Fruit fly (Drosophila melanogaster): ENCODE measurements around the gene Ugt35B1.

The Ugt35B1 gene

DNA sequence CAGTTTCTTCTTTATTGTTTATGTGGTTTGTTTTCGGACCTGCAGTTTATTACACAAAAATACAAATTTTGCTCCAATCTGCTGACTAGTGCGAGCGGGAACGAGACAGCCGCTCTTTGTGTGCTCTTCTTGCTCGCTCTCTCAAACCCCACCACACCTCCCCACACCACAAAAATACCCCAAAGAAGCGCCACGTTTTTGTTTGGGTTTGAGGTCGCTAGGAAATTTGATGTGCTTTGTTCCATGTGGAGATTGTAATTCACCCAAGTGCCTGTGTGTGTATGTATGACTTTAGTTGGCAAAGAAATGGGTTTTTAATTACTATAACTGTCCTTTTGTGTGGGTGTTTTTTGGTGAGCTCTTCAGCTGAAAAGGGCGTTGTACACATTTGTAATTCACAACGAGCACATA lies 28.0 kb upstream of the Ugt35B1 start (continued):
- TF ChIP-seq Hmx (GFP tag; optimal IDR thresholded peaks at IDR 0.05) (no peak), Scr (GFP tag; IDR thresholded peaks at IDR 0.05; ENCODE audit: partially characterized antibody) (no peak), CG9215 (GFP tag; IDR thresholded peaks at IDR 0.05) (no peak), CG8924 (tag; optimal IDR thresholded peaks at IDR 0.05) (no peak), CG10543 (GFP tag; optimal IDR thresholded peaks at IDR 0.05) (peak; percentile 54), Hr78 (GFP tag; optimal IDR thresholded peaks at IDR 0.05) (no peak), scrt (GFP tag; optimal IDR thresholded peaks at IDR 0.05) (peak; percentile 56), caup (GFP tag; optimal IDR thresholded peaks at IDR 0.05; ENCODE audit: severe bottlenecking) (peak; percentile 38), CG8281 (tag; optimal IDR thresholded peaks at IDR 0.05) (no peak), Six4 (GFP tag; optimal IDR thresholded peaks at IDR 0.05) (no peak), jigr1 (GFP tag; IDR thresholded peaks at IDR 0.05) (no peak), lab (GFP tag; optimal IDR thresholded peaks at IDR 0.05) (peak; percentile 45), CG17186 (GFP tag; optimal IDR thresholded peaks at IDR 0.05) (no peak), CG10267 (tag; optimal IDR thresholded peaks at IDR 0.05) (no peak), bowl (GFP tag; IDR thresholded peaks at IDR 0.05) (no peak), CG8089 (GFP tag; optimal IDR thresholded peaks at IDR 0.05) (no peak), kah (GFP tag; optimal IDR thresholded peaks at IDR 0.05) (no peak), Spps (tag; optimal IDR thresholded peaks at IDR 0.05) (no peak), tio (GFP tag; optimal IDR thresholded peaks at IDR 0.05) (no peak), vvl (GFP tag; IDR thresholded peaks at IDR 0.05) (peak; percentile 46; the same call in 1 of the 2 replicates), CG34376 (GFP tag; optimal IDR thresholded peaks at IDR 0.05) (peak; percentile 36), rib (GFP tag; IDR thresholded peaks at IDR 0.05) (peak; percentile 52; the same call in 1 of the 2 replicates), fru (optimal IDR thresholded peaks at IDR 0.05) (no peak), CG7928 (GFP tag; optimal IDR thresholded peaks at IDR 0.05) (no peak), gsb-n (tag; optimal IDR thresholded peaks at IDR 0.05) (no peak), nmo (GFP tag; optimal IDR thresholded peaks at IDR 0.05) (no peak), Usf (GFP tag; optimal IDR thresholded peaks at IDR 0.05) (no peak), CG2116 (GFP tag; optimal IDR thresholded peaks at IDR 0.05) (no peak), CG2889 (GFP tag; IDR thresholded peaks at IDR 0.05) (no peak), tap (tag; optimal IDR thresholded peaks at IDR 0.05) (no peak), CG14710 (tag; optimal IDR thresholded peaks at IDR 0.05) (no peak), mirr (GFP tag; optimal IDR thresholded peaks at IDR 0.05) (peak; percentile 31), Rfx (GFP tag; IDR thresholded peaks at IDR 0.05) (peak; percentile 44; the same call in 1 of the 2 replicates), jing (GFP tag; optimal IDR thresholded peaks at IDR 0.05) (no peak), fu2 (GFP tag; optimal IDR thresholded peaks at IDR 0.05) (no peak), Fer1 (GFP tag; optimal IDR thresholded peaks at IDR 0.05) (no peak), sima (GFP tag; optimal IDR thresholded peaks at IDR 0.05) (no peak), CG9932 (GFP tag; IDR thresholded peaks at IDR 0.05) (no peak), MESR4 (GFP tag; optimal IDR thresholded peaks at IDR 0.05) (no peak), CG16815 (GFP tag; optimal IDR thresholded peaks at IDR 0.05) (no peak), HLH4C (GFP tag; IDR thresholded peaks at IDR 0.05; ENCODE audit: partially characterized antibody) (0 out of 3 replicates have a peak, but pooled peaks have one; percentile 12), CG18619 (GFP tag; optimal IDR thresholded peaks at IDR 0.05) (no peak), CG12769 (tag; optimal IDR thresholded peaks at IDR 0.05) (peak; percentile 67), dan (GFP tag; IDR thresholded peaks at IDR 0.05) (no peak), Lhr (GFP tag; optimal IDR thresholded peaks at IDR 0.05) (no peak), Dip3 (GFP tag; optimal IDR thresholded peaks at IDR 0.05) (no peak), ac (GFP tag; optimal IDR thresholded peaks at IDR 0.05) (no peak), CG33213 (GFP tag; optimal IDR thresholded peaks at IDR 0.05) (no peak), ro (GFP tag; IDR thresholded peaks at IDR 0.05) (no peak), Nf-YB (GFP tag; optimal IDR thresholded peaks at IDR 0.05) (no peak), CG17359 (tag; optimal IDR thresholded peaks at IDR 0.05) (no peak)
